Worm (Caenorhabditis elegans) whole organism, midembryonic: ENCODE measurements around the gene uev-2.

ENCODE experiments used
- T22C8.4 ChIP-seq: fragments of 200-800 bp; sonication (Bioruptor generic); IDR thresholded peaks from 2 replicates; pipeline ENCODE4 v1.3.6; 2022; ENCODE audit warnings: missing genetic modification characterization, missing compliant biosample characterization
- cog-1 ChIP-seq: sonication (generic microtip); optimal IDR thresholded peaks from 2 replicates; lab custom pipeline; 2016; ENCODE audit warnings: missing genetic modification characterization, missing compliant biosample characterization
- flt-1 ChIP-seq: fragments of 200-800 bp; sonication (Bioruptor generic); IDR thresholded peaks from 2 replicates; pipeline ENCODE4 v1.3.6; 2022; ENCODE audit warnings: missing genetic modification characterization, missing compliant biosample characterization
- klf-2 ChIP-seq: fragments of 200-800 bp; sonication (Bioruptor generic); conservative IDR thresholded peaks from 2 replicates; pipeline ENCODE4 v1.3.6; 2022; ENCODE audit warnings: missing genetic modification reagents, missing genetic modification characterization, missing compliant biosample characterization
- med-1 ChIP-seq: sonication (generic microtip); optimal IDR thresholded peaks from 2 replicates; lab custom pipeline; 2017; ENCODE audit warnings: missing genetic modification characterization, mild to moderate bottlenecking, missing compliant biosample characterization, antibody characterized with exemption, missing genetic modification reagents; ENCODE audit not compliant: insufficient read depth
- ref-1 ChIP-seq: fragments of 200-800 bp; sonication (Bioruptor generic); conservative IDR thresholded peaks from 2 replicates; pipeline ENCODE4 v1.3.6; 2022; ENCODE audit warnings: missing genetic modification reagents, missing genetic modification characterization, missing compliant biosample characterization
- tab-1 ChIP-seq: fragments of 200-800 bp; sonication (Bioruptor generic); IDR thresholded peaks from 2 replicates; pipeline ENCODE4 v1.3.6; 2022; ENCODE audit warnings: missing genetic modification characterization, missing compliant biosample characterization
- ztf-23 ChIP-seq: fragments of 200-800 bp; sonication (Bioruptor generic); IDR thresholded peaks from 2 replicates; pipeline ENCODE4 v1.3.6; 2022; ENCODE audit warnings: missing genetic modification reagents, missing genetic modification characterization, missing compliant biosample characterization
- ztf-29 ChIP-seq: fragments of 200-800 bp; sonication (Bioruptor generic); IDR thresholded peaks from 2 replicates; pipeline ENCODE4 v1.3.6; 2022; ENCODE audit warnings: missing genetic modification reagents, missing genetic modification characterization, missing compliant biosample characterization

The uev-2 gene

ce11 chrIII:5586925-5587324 lies 4.0 kb downstream of the uev-2 start, which contains the start of gene F56D2.2:
Gene F56D2.2 (plus strand): TSS chrIII:5587263.
- TF ChIP-seq med-1 (GFP tag; lab: Kevin White, UChicago) (no peak), flt-1 (0 out of 2 replicates have a peak, but pooled peaks have one; percentile 44)

DNA sequence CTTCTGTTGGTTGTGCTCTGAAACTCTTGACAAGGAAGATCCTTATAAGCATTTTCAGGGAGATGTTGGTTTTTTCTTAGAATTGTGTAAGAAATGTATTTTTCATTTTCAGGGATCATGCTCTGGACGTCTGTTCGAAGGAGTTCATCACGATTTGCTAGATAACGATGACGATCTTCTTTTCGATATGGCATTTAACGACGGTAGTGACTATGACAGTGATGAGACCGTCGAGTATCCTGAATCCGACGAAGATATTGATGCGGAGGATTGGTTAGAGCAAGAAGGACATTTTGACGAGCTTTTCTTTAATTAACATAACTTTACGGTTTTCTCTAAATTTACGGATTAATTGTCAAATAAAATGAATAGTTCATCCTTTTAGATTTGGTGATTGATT lies 5.8 kb downstream of the uev-2 start:
- TF ChIP-seq med-1 (GFP tag; lab: Kevin White, UChicago): no peak

DNA sequence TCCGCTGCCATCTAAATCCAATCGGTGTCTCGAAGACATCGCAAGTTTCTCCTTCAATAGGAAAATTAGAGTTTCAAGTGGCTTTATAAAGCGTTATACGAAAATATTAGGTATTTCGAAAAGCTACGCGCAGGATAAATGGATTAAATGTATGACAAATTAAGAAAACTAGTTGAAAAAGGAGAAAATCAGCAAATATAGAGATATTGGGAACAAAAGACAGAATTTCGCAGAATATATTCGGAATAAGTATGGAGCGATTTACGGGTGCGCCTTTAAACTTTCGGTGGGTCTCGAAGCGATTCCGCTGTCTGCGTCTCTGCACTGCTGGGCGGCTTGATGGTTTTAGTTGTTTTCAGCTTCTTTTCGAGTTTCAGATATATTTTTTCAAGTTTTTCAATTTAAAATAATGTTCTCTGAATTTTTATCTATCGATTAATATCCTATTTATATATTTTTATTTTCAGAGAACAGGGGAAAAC lies 8.8 kb downstream of the uev-2 start, which contains the start of the genes ddx-15 and ucr-1:
Gene ddx-15, minus strand, starts transcription at position 51 of the 482 bp plus-strand sequence.
Gene ucr-1, plus strand, starts transcription at position 468 of the 482 bp plus-strand sequence.
- no peak for TF ChIP-seq klf-2 (GFP tag; lab: Robert Waterston, UW)
- 0 out of 2 replicates have a peak, but pooled peaks have one; percentile 39 for TF ChIP-seq ztf-23 (GFP tag; lab: Robert Waterston, UW)

DNA sequence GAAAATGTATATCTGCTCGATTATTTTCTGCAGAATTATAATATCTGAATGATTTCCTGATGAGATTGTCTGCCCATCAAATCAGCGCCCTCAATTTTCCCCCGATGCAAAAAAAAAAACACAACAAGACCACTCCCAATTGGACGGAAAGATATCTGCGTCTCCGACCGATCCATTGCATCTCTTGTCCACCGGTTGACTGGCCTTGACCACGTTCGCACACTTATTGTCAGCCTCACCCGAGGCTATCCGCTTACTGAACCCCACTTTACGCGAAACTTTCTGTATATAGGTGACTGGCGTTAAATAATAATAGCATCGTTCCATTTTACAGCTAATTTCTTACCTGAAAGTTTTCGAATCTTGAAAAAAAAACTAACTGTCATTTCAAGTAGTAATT lies 11.4 kb downstream of the uev-2 start:
- TF ChIP-seq cog-1 (no peak), med-1 (GFP tag; lab: Kevin White, UChicago) (no peak), flt-1 (no peak), ztf-23 (GFP tag; lab: Robert Waterston, UW) (no peak), tab-1 (GFP tag; lab: Robert Waterston, UW) (no peak), klf-2 (GFP tag; lab: Robert Waterston, UW) (no peak), T22C8.4 (GFP tag; lab: Robert Waterston, UW) (no peak), ztf-29 (GFP tag; lab: Robert Waterston, UW) (no peak), ref-1 (no peak)

DNA sequence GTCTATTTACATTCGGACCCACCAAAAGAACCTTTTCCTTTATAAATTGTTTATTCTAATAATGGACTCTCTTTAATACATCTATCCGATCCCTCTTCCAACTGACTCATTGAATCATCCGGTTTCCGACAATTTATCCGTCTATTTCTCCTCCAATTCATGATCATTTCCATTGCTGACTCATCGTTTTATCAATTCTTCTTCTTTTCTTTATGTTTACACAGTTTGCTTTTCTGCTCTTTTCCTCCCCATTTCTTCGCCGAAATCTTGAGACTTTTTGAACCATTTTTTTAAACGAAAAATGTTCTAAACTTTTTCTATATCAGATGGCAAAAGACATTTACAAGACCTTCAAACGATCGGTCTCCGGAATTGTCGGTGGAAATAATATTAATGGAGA lies 12.5 kb downstream of the uev-2 start, which contains the start of gene ced-6:
Gene ced-6, plus strand, starts transcription at position 327 of the 400 bp plus-strand sequence.
- TF ChIP-seq flt-1 (no peak), ztf-23 (GFP tag; lab: Robert Waterston, UW) (no peak), tab-1 (GFP tag; lab: Robert Waterston, UW) (no peak)

- no peak for TF ChIP-seq ztf-23 (GFP tag; lab: Robert Waterston, UW)
- TF ChIP-seq ztf-29 (GFP tag; lab: Robert Waterston, UW): no peak
- no peak for TF ChIP-seq tab-1 (GFP tag; lab: Robert Waterston, UW)
- TF ChIP-seq flt-1: no peak
- TF ChIP-seq ref-1: no peak
Measured at ce11 chrIII:5599958-5600357, 17.0 kb downstream of the uev-2 start, which contains the start of gene wdr-37. Gene wdr-37 (minus strand): TSS chrIII:5600058.

DNA sequence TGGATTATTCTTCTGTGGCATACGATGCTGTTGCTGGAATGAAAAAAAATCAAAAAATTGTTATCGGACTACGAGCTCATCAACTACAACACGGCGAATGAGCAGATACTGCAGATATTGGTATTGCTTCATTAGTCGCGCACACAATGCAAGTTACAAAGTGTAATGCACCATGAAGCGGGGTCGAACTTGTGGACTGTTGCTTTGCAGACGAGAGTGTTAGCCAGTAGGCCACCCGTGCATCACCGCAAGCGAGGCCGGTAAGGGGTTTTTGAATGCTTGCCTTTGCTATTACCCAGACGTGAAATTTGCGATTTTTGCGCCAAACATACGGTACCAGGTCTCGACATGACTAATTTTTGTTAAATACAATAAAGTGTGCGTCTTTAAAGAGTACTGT lies 19.1 kb downstream of the uev-2 start:
- TF ChIP-seq ref-1: peak; percentile 94
- peak; percentile 97 for TF ChIP-seq tab-1 (GFP tag; lab: Robert Waterston, UW)
- TF ChIP-seq klf-2 (GFP tag; lab: Robert Waterston, UW): peak; percentile 85
- peak; percentile 87 for TF ChIP-seq med-1 (GFP tag; lab: Kevin White, UChicago)
- TF ChIP-seq T22C8.4 (GFP tag; lab: Robert Waterston, UW): peak; percentile 89
- TF ChIP-seq ztf-29 (GFP tag; lab: Robert Waterston, UW): peak; percentile 97
- TF ChIP-seq flt-1: peak; percentile 98
- TF ChIP-seq cog-1: peak; percentile 89
- TF ChIP-seq ztf-23 (GFP tag; lab: Robert Waterston, UW): peak; percentile 95

DNA sequence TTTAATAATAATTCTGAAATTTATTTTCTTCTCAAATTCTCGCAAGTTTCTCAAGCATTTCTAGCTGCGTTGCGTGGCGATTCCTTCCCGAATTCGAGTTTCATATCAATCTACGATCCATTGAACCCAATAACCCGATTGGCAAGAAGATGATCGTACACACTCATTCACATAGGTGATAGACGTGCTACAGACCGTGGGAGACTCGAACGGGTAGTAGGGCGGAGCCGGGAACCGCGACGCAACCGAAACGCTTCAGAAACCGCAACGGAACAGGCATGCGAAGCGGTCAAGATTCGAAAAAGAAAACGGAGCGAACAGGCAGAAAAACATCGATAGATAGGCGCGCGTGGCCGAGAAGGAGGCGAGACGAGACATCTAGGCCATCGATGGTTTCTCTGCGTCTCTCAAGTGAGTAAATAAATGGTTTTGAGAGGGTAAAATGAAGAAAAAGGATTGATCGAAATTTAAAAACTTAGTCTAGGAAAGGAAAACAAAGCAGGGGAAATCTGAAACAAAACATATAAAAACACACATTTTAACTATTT lies 20.6 kb downstream of the uev-2 start, which contains the start of gene madf-11:
Gene madf-11, minus strand, starts transcription at position 51 of the 548 bp plus-strand sequence.
- no peak for TF ChIP-seq klf-2 (GFP tag; lab: Robert Waterston, UW)
- no peak for TF ChIP-seq med-1 (GFP tag; lab: Kevin White, UChicago)
- TF ChIP-seq tab-1 (GFP tag; lab: Robert Waterston, UW): no peak
- TF ChIP-seq flt-1: peak; percentile 56
- TF ChIP-seq cog-1: peak; percentile 35
- peak; percentile 45; the same call in 1 of the 2 replicates for TF ChIP-seq ztf-23 (GFP tag; lab: Robert Waterston, UW)
- no peak for TF ChIP-seq T22C8.4 (GFP tag; lab: Robert Waterston, UW)
- no peak for TF ChIP-seq ref-1
- 0 out of 2 replicates have a peak, but pooled peaks have one; percentile 10 for TF ChIP-seq ztf-29 (GFP tag; lab: Robert Waterston, UW)

DNA sequence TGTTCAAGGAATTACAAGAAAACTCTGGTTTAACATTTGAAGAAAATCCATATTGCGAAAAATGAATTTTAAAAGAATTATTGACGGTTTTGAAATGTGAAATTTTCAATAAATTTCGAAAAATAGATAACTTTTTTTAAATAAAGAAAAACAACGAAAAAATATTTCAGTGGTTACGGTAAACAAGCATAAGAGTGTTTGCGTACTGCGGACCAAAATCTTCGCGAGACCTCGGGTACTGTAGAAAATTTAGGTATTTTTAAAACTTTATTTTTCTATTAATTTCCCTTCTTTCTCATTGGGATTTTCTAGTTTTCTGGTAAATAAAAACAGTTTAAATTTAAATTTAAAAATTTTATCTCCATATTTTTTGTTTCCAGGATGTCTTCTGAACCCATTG lies 21.2 kb downstream of the uev-2 start, which contains the start of gene xnd-1:
Gene xnd-1, plus strand, starts transcription at position 381 of the 400 bp plus-strand sequence.
- TF ChIP-seq T22C8.4 (GFP tag; lab: Robert Waterston, UW) (no peak), flt-1 (no peak), klf-2 (GFP tag; lab: Robert Waterston, UW) (no peak), med-1 (GFP tag; lab: Kevin White, UChicago) (no peak)

DNA sequence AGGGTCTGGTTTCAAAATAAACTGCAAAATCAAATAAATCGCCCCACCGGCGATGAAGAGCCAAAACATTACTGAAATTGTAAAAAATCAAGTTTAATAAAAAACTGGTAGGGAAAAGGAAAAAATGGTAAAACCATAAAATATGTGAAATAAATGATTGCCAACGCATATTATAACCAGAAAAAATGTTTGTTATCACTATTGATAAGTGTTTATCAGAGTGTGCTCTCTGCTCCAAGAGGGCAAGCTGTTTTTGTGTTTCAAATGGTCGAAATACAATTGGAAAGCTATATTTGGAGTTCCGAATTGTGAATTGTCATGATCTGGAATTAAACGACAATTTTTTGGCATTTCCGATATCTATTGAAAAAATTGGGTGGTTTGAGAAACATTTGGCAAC lies 27.4 kb downstream of the uev-2 start, which contains the start of gene C05D2.8:
Gene C05D2.8, minus strand, starts transcription at position 71 of the 400 bp plus-strand sequence.
- no peak for TF ChIP-seq cog-1
- TF ChIP-seq med-1 (GFP tag; lab: Kevin White, UChicago): no peak
- TF ChIP-seq T22C8.4 (GFP tag; lab: Robert Waterston, UW): no peak
- no peak for TF ChIP-seq tab-1 (GFP tag; lab: Robert Waterston, UW)
- TF ChIP-seq klf-2 (GFP tag; lab: Robert Waterston, UW): no peak
- no peak for TF ChIP-seq ztf-23 (GFP tag; lab: Robert Waterston, UW)
- TF ChIP-seq ztf-29 (GFP tag; lab: Robert Waterston, UW): no peak
- TF ChIP-seq flt-1: no peak
- no peak for TF ChIP-seq ref-1
